Fruit fly (Drosophila melanogaster): ENCODE results near the gene CG32204.
A peak's percentile ranks its signal among the peaks of the same experiment; 100 is the strongest.

The CG32204 gene

dm6 chr3L:18898086-18898470, 47.8 kb downstream of the CG32204 start, which contains the start of gene CG3902:
CG3902 (minus strand) TSS chr3L:18898293.
- TF ChIP-seq CG4707 (GFP tag; optimal IDR thresholded peaks at IDR 0.05): peak; percentile 7
- TF ChIP-seq CG17385 (GFP tag; optimal IDR thresholded peaks at IDR 0.05): peak; percentile 28
- peak; percentile 16 for TF ChIP-seq CG3281 (GFP tag; optimal IDR thresholded peaks at IDR 0.05)
- no peak for TF ChIP-seq vnd (GFP tag; IDR thresholded peaks at IDR 0.05; ENCODE audit: partially characterized antibody)
- 0 out of 2 replicates have a peak, but pooled peaks have one; percentile 28 for TF ChIP-seq CG11247 (GFP tag; IDR thresholded peaks at IDR 0.05)
- peak; percentile 67 for TF ChIP-seq CG5953 (GFP tag; IDR thresholded peaks at IDR 0.05)
- TF ChIP-seq CG12071 (GFP tag; optimal IDR thresholded peaks at IDR 0.05): peak; percentile 37
- no peak for TF ChIP-seq dmrt11E (tag; optimal IDR thresholded peaks at IDR 0.05)
- TF ChIP-seq esg (GFP tag; conservative IDR thresholded peaks at IDR 0.05): no peak
- no peak for TF ChIP-seq H15 (GFP tag; IDR thresholded peaks at IDR 0.05)
- TF ChIP-seq CG8765 (GFP tag; IDR thresholded peaks at IDR 0.05): no peak
- TF ChIP-seq HLHmδ (GFP tag; optimal IDR thresholded peaks at IDR 0.05): no peak
- no peak for TF ChIP-seq D19B (GFP tag; optimal IDR thresholded peaks at IDR 0.05)
- TF ChIP-seq CG10209 (GFP tag; optimal IDR thresholded peaks at IDR 0.05): no peak
- TF ChIP-seq CG10979 (tag; optimal IDR thresholded peaks at IDR 0.05): no peak
- peak; percentile 19 for TF ChIP-seq CG3065 (GFP tag; optimal IDR thresholded peaks at IDR 0.05)
- peak; percentile 32 for TF ChIP-seq gcm2 (GFP tag; optimal IDR thresholded peaks at IDR 0.05)
- TF ChIP-seq chinmo (GFP tag; IDR thresholded peaks at IDR 0.05; ENCODE audit: partially characterized antibody): peak; percentile 89; the same call in 2 of the 4 replicates
- no peak for TF ChIP-seq CG14860 (GFP tag; IDR thresholded peaks at IDR 0.05; ENCODE audit: partially characterized antibody)
- peak; percentile 74 for TF ChIP-seq sens (GFP tag)
- peak; percentile 68 for TF ChIP-seq NFAT (GFP tag; IDR thresholded peaks at IDR 0.05)
- TF ChIP-seq CG15011 (GFP tag; optimal IDR thresholded peaks at IDR 0.05): no peak
- no peak for TF ChIP-seq CG10959 (GFP tag; IDR thresholded peaks at IDR 0.05)
- no peak for TF ChIP-seq CG7745 (tag; optimal IDR thresholded peaks at IDR 0.05)
- TF ChIP-seq Hmr (GFP tag; optimal IDR thresholded peaks at IDR 0.05): peak; percentile 20
- TF ChIP-seq ERR (GFP tag; optimal IDR thresholded peaks at IDR 0.05): no peak
- no peak for TF ChIP-seq Sry-δ (GFP tag; optimal IDR thresholded peaks at IDR 0.05)
- TF ChIP-seq p53 (GFP tag; optimal IDR thresholded peaks at IDR 0.05): no peak
- peak; percentile 9 for TF ChIP-seq YL-1 (GFP tag; optimal IDR thresholded peaks at IDR 0.05)
- no peak for TF ChIP-seq row (GFP tag; IDR thresholded peaks at IDR 0.05)
- no peak for TF ChIP-seq CG12155 (GFP tag; optimal IDR thresholded peaks at IDR 0.05)
- no peak for TF ChIP-seq CG15696 (tag; optimal IDR thresholded peaks at IDR 0.05)
- no peak for TF ChIP-seq Ets65A (GFP tag)
- no peak for TF ChIP-seq D (optimal IDR thresholded peaks at IDR 0.05)
- no peak for TF ChIP-seq D (GFP tag; optimal IDR thresholded peaks at IDR 0.05)
- TF ChIP-seq fru (optimal IDR thresholded peaks at IDR 0.05): no peak
- no peak for TF ChIP-seq tap (tag; optimal IDR thresholded peaks at IDR 0.05)
- TF ChIP-seq CG34224 (GFP tag; IDR thresholded peaks at IDR 0.05; ENCODE audit: partially characterized antibody): peak; percentile 6; the same call in 2 of the 3 replicates
- no peak for TF ChIP-seq CG30403 (GFP tag; optimal IDR thresholded peaks at IDR 0.05)
- TF ChIP-seq CG2129 (GFP tag; IDR thresholded peaks at IDR 0.05; ENCODE audit: partially characterized antibody): no peak
- TF ChIP-seq wek (GFP tag; optimal IDR thresholded peaks at IDR 0.05): no peak
- TF ChIP-seq dan (GFP tag; IDR thresholded peaks at IDR 0.05): no peak
- peak; percentile 10 for TF ChIP-seq CG13894 (tag; optimal IDR thresholded peaks at IDR 0.05)
- peak; percentile 89 for TF ChIP-seq Jarid2 (GFP tag; optimal IDR thresholded peaks at IDR 0.05)
- no peak for TF ChIP-seq klu (GFP tag; IDR thresholded peaks at IDR 0.05)
- peak; percentile 98 for TF ChIP-seq kah (GFP tag; optimal IDR thresholded peaks at IDR 0.05)
- no peak for TF ChIP-seq sqz (GFP tag; optimal IDR thresholded peaks at IDR 0.05)
- no peak for TF ChIP-seq D19A (tag; optimal IDR thresholded peaks at IDR 0.05)
- TF ChIP-seq Hsf (GFP tag; optimal IDR thresholded peaks at IDR 0.05): no peak
- no peak for TF ChIP-seq ATbp (GFP tag; optimal IDR thresholded peaks at IDR 0.05)
- TF ChIP-seq CG6854 (GFP tag; optimal IDR thresholded peaks at IDR 0.05): peak; percentile 10
- TF ChIP-seq unpg (GFP tag; optimal IDR thresholded peaks at IDR 0.05): peak; percentile 35

Data from whole organism, embryonic.